Worm (Caenorhabditis elegans) whole organism, midembryonic: ENCODE data around the gene lag-1.

Source experiments
- T22C8.4 ChIP-seq: fragments of 200-800 bp; sonication (Bioruptor generic); IDR thresholded peaks from 2 replicates; pipeline ENCODE4 v1.3.6; 2022; ENCODE audit warnings: missing genetic modification characterization, missing compliant biosample characterization
- cog-1 ChIP-seq: sonication (generic microtip); optimal IDR thresholded peaks from 2 replicates; lab custom pipeline; 2016; ENCODE audit warnings: missing genetic modification characterization, missing compliant biosample characterization
- flt-1 ChIP-seq: fragments of 200-800 bp; sonication (Bioruptor generic); IDR thresholded peaks from 2 replicates; pipeline ENCODE4 v1.3.6; 2022; ENCODE audit warnings: missing genetic modification characterization, missing compliant biosample characterization
- klf-2 ChIP-seq: fragments of 200-800 bp; sonication (Bioruptor generic); conservative IDR thresholded peaks from 2 replicates; pipeline ENCODE4 v1.3.6; 2022; ENCODE audit warnings: missing genetic modification reagents, missing genetic modification characterization, missing compliant biosample characterization
- med-1 ChIP-seq: sonication (generic microtip); optimal IDR thresholded peaks from 2 replicates; lab custom pipeline; 2017; ENCODE audit warnings: missing genetic modification characterization, mild to moderate bottlenecking, missing compliant biosample characterization, antibody characterized with exemption, missing genetic modification reagents; ENCODE audit not compliant: insufficient read depth
- ref-1 ChIP-seq: fragments of 200-800 bp; sonication (Bioruptor generic); conservative IDR thresholded peaks from 2 replicates; pipeline ENCODE4 v1.3.6; 2022; ENCODE audit warnings: missing genetic modification reagents, missing genetic modification characterization, missing compliant biosample characterization
- tab-1 ChIP-seq: fragments of 200-800 bp; sonication (Bioruptor generic); IDR thresholded peaks from 2 replicates; pipeline ENCODE4 v1.3.6; 2022; ENCODE audit warnings: missing genetic modification characterization, missing compliant biosample characterization
- ztf-23 ChIP-seq: fragments of 200-800 bp; sonication (Bioruptor generic); IDR thresholded peaks from 2 replicates; pipeline ENCODE4 v1.3.6; 2022; ENCODE audit warnings: missing genetic modification reagents, missing genetic modification characterization, missing compliant biosample characterization
- ztf-29 ChIP-seq: fragments of 200-800 bp; sonication (Bioruptor generic); IDR thresholded peaks from 2 replicates; pipeline ENCODE4 v1.3.6; 2022; ENCODE audit warnings: missing genetic modification reagents, missing genetic modification characterization, missing compliant biosample characterization

- no peak for TF ChIP-seq flt-1 (GFP tag; lab: Robert Waterston, UW)
- no peak for TF ChIP-seq tab-1 (GFP tag; lab: Robert Waterston, UW)
- no peak for TF ChIP-seq klf-2 (GFP tag; lab: Robert Waterston, UW)
- no peak for TF ChIP-seq ref-1 (GFP tag; lab: Robert Waterston, UW)
- no peak for TF ChIP-seq T22C8.4 (GFP tag; lab: Robert Waterston, UW)
- no peak for TF ChIP-seq ztf-23 (GFP tag; lab: Robert Waterston, UW)
- TF ChIP-seq cog-1: no peak
- TF ChIP-seq ztf-29 (GFP tag; lab: Robert Waterston, UW): no peak
- TF ChIP-seq med-1 (GFP tag; lab: Kevin White, UChicago): no peak
These were observed 40.4 kb upstream of the lag-1 start for ce11 chrIV:6054833-6055232.
